Fruit fly (Drosophila melanogaster) whole organism, wandering third instar larva: ENCODE results near the gene Droj2.

ENCODE experiments used
- Abd-B ChIP-seq: fragments of >200 bp; optimal IDR thresholded peaks from 2 replicates; lab custom pipeline; 2017; ENCODE audit warnings: missing biosample characterization, missing genetic modification characterization
- CG32264 ChIP-seq: fragments of 200-800 bp; sonication (Bioruptor generic); optimal IDR thresholded peaks from 2 replicates; lab custom pipeline; 2016; ENCODE audit warnings: missing biosample characterization, missing genetic modification characterization
- CG9705 ChIP-seq: fragments of 200-800 bp; sonication (Bioruptor generic); optimal IDR thresholded peaks from 2 replicates; lab custom pipeline; 2018; ENCODE audit warnings: missing biosample characterization, mild to moderate bottlenecking, missing genetic modification characterization
- CrebA ChIP-seq: fragments of 200-800 bp; sonication (Bioruptor generic); optimal IDR thresholded peaks from 2 replicates; lab custom pipeline; 2016; ENCODE audit warnings: missing biosample characterization, mild to moderate bottlenecking, missing genetic modification characterization, borderline replicate concordance
- Dfd ChIP-seq: fragments of >200 bp; optimal IDR thresholded peaks from 2 replicates; lab custom pipeline; 2017; ENCODE audit warnings: missing biosample characterization, missing genetic modification characterization
- Dif ChIP-seq: fragments of 200-275, 200-300 bp; sonication (Bioruptor generic); optimal IDR thresholded peaks from 2 replicates; lab custom pipeline; 2018; ENCODE audit warnings: missing biosample characterization, missing genetic modification characterization; ENCODE audit not compliant: partially characterized antibody
- GATAd ChIP-seq: sonication (Bioruptor generic); optimal IDR thresholded peaks from 2 replicates; lab custom pipeline; 2016; ENCODE audit warnings: missing biosample characterization, missing genetic modification characterization
- HLH106 ChIP-seq: fragments of 200-800 bp; optimal IDR thresholded peaks from 3 replicates; lab custom pipeline; 2019; ENCODE audit warnings: missing biosample characterization, mild to moderate bottlenecking, missing genetic modification characterization, moderate library complexity
- Hnf4 ChIP-seq: fragments of 200-800 bp; sonication (Bioruptor generic); optimal IDR thresholded peaks from 2 replicates; lab custom pipeline; 2016; ENCODE audit warnings: missing biosample characterization, mild to moderate bottlenecking, missing genetic modification characterization
- Hr78 ChIP-seq: fragments of >200 bp; optimal IDR thresholded peaks from 2 replicates; lab custom pipeline; 2017; ENCODE audit warnings: missing biosample characterization, missing genetic modification characterization
- Hr83 ChIP-seq: fragments of 200-300 bp; sonication (Bioruptor generic); optimal IDR thresholded peaks from 2 replicates; lab custom pipeline; 2016; ENCODE audit warnings: missing biosample characterization, mild to moderate bottlenecking, missing genetic modification characterization, moderate library complexity; ENCODE audit not compliant: poor library complexity, severe bottlenecking
- Jra ChIP-seq: sonication (Bioruptor generic); optimal IDR thresholded peaks from 2 replicates; lab custom pipeline; 2016; ENCODE audit warnings: missing biosample characterization, missing genetic modification characterization
- Mio ChIP-seq: sonication (Bioruptor generic); optimal IDR thresholded peaks from 2 replicates; lab custom pipeline; 2016; ENCODE audit warnings: missing biosample characterization, missing genetic modification characterization
- Myc ChIP-seq: fragments of >200 bp; optimal IDR thresholded peaks from 2 replicates; lab custom pipeline; 2017
- N ChIP-seq: fragments of >200 bp; optimal IDR thresholded peaks from 2 replicates; lab custom pipeline; 2018; ENCODE audit warnings: missing biosample characterization, missing external identifiers, missing genetic modification characterization
- OdsH ChIP-seq: fragments of 200-800 bp; sonication (Bioruptor generic); optimal IDR thresholded peaks from 2 replicates; lab custom pipeline; 2016; ENCODE audit warnings: missing biosample characterization, mild to moderate bottlenecking, missing genetic modification characterization
- Rel ChIP-seq, 2 experiments: fragments of 200-800 bp; sonication (Bioruptor generic) in 1 of 2; optimal IDR thresholded peaks; 2 replicates in 1 of 2; 3 replicates in 1 of 2; lab custom pipeline; 2016 to 2019; ENCODE audit warnings: mild to moderate bottlenecking in 2 of 2, missing biosample characterization in 2 of 2, missing genetic modification characterization in 2 of 2, moderate library complexity in 1 of 2
- Sp1 ChIP-seq: fragments of 200-800 bp; sonication (Bioruptor generic); optimal IDR thresholded peaks from 3 replicates; lab custom pipeline; 2019; ENCODE audit warnings: missing biosample characterization, mild to moderate bottlenecking, missing genetic modification characterization, moderate library complexity
- Vsx2 ChIP-seq: fragments of 200-300, 225-300 bp; sonication (Bioruptor generic); optimal IDR thresholded peaks from 2 replicates; lab custom pipeline; 2018; ENCODE audit warnings: missing biosample characterization, missing genetic modification characterization; ENCODE audit not compliant: partially characterized antibody
- br ChIP-seq: fragments of 200-800 bp; sonication (Bioruptor generic); optimal IDR thresholded peaks from 2 replicates; lab custom pipeline; 2016; ENCODE audit warnings: missing biosample characterization, missing genetic modification characterization
- brk ChIP-seq: fragments of 200-800 bp; sonication (Bioruptor generic); optimal IDR thresholded peaks from 2 replicates; lab custom pipeline; 2016; ENCODE audit warnings: missing biosample characterization, mild to moderate bottlenecking, missing genetic modification characterization
- dl ChIP-seq, 2 experiments: fragments of 175-275, 200-275 bp in 1 of 2; fragments of 200-275 bp in 1 of 2; sonication (Bioruptor generic); optimal IDR thresholded peaks; lab custom pipeline; 2018; ENCODE audit warnings: mild to moderate bottlenecking in 2 of 2, missing biosample characterization in 2 of 2, missing genetic modification characterization in 2 of 2, moderate library complexity in 2 of 2; ENCODE audit not compliant: partially characterized antibody in 2 of 2, insufficient read depth in 1 of 2
- dmrt93B ChIP-seq: fragments of 200-800 bp; sonication (Bioruptor generic); optimal IDR thresholded peaks from 2 replicates; lab custom pipeline; 2018; ENCODE audit warnings: missing biosample characterization, mild to moderate bottlenecking, missing genetic modification characterization
- dsf ChIP-seq: sonication (Bioruptor generic); optimal IDR thresholded peaks from 2 replicates; lab custom pipeline; 2016; ENCODE audit warnings: missing biosample characterization, missing genetic modification characterization, borderline replicate concordance
- ey ChIP-seq: fragments of 200-800 bp; sonication (Bioruptor generic); optimal IDR thresholded peaks from 2 replicates; lab custom pipeline; 2016; ENCODE audit warnings: missing biosample characterization, missing genetic modification characterization
- foxo ChIP-seq, 2 experiments: fragments of 200-800 bp; sonication (Bioruptor generic); optimal IDR thresholded peaks; 2 replicates in 1 of 2; 3 replicates in 1 of 2; lab custom pipeline; 2016 to 2017; ENCODE audit warnings: missing biosample characterization in 2 of 2, missing genetic modification characterization in 2 of 2
- fru ChIP-seq: fragments of 200-800 bp; sonication (Bioruptor generic); optimal IDR thresholded peaks from 3 replicates; lab custom pipeline; 2016; ENCODE audit warnings: missing biosample characterization, mild to moderate bottlenecking, missing genetic modification characterization
- h ChIP-seq: fragments of 200-800 bp; sonication (Bioruptor generic); optimal IDR thresholded peaks from 3 replicates; lab custom pipeline; 2016; ENCODE audit warnings: missing biosample characterization, mild to moderate bottlenecking, missing genetic modification characterization
- jim ChIP-seq: fragments of 175-275, 200-325 bp; sonication (Bioruptor generic); optimal IDR thresholded peaks from 2 replicates; lab custom pipeline; 2016; ENCODE audit warnings: missing biosample characterization, mild to moderate bottlenecking, missing genetic modification characterization
- lola ChIP-seq: fragments of >200 bp; optimal IDR thresholded peaks from 2 replicates; lab custom pipeline; 2017; ENCODE audit warnings: missing biosample characterization, missing genetic modification characterization
- pan ChIP-seq: fragments of >200 bp; optimal IDR thresholded peaks from 2 replicates; lab custom pipeline; 2017
- psq ChIP-seq: fragments of 200-800 bp; sonication (Bioruptor generic); optimal IDR thresholded peaks from 3 replicates; lab custom pipeline; 2017; ENCODE audit warnings: missing biosample characterization, mild to moderate bottlenecking, missing genetic modification characterization, moderate library complexity
- rgr ChIP-seq: fragments of 200-800 bp; sonication (Bioruptor generic); optimal IDR thresholded peaks from 3 replicates; lab custom pipeline; 2016; ENCODE audit warnings: missing biosample characterization, mild to moderate bottlenecking, missing genetic modification characterization
- sage ChIP-seq: fragments of 200-800 bp; sonication (Bioruptor generic); optimal IDR thresholded peaks from 2 replicates; lab custom pipeline; 2016; ENCODE audit warnings: missing biosample characterization, mild to moderate bottlenecking, missing genetic modification characterization
- sv ChIP-seq: fragments of 200-800 bp; sonication (Bioruptor generic); optimal IDR thresholded peaks from 3 replicates; lab custom pipeline; 2016; ENCODE audit warnings: missing biosample characterization, missing genetic modification characterization
- tai ChIP-seq: sonication (Bioruptor generic); optimal IDR thresholded peaks from 2 replicates; lab custom pipeline; 2016; ENCODE audit warnings: missing biosample characterization, missing genetic modification characterization
- usp ChIP-seq: fragments of >200 bp; optimal IDR thresholded peaks from 2 replicates; lab custom pipeline; 2017; ENCODE audit warnings: missing biosample characterization, missing genetic modification characterization
- woc ChIP-seq: sonication (Bioruptor generic); optimal IDR thresholded peaks from 2 replicates; lab custom pipeline; 2016; ENCODE audit warnings: missing biosample characterization, mild to moderate bottlenecking, missing genetic modification characterization

The Droj2 gene

dm6 chr3R:13381744-13382435, at the start of gene Droj2, which contains the start of gene mRpS21:
Gene Droj2, plus strand, starts transcription at chr3R:13382106.
Gene mRpS21, minus strand, starts transcription at chr3R:13381809.
- TF ChIP-seq Myc (lab: Kevin White, UChicago): peak; percentile 47
- peak; percentile 46 for TF ChIP-seq Hnf4 (GFP tag; lab: Kevin White, UChicago)
- TF ChIP-seq lola: no peak
- peak; percentile 36 for TF ChIP-seq rgr (GFP tag; lab: Kevin White, UChicago)
- TF ChIP-seq sv (GFP tag; lab: Kevin White, UChicago): peak; percentile 55
- TF ChIP-seq ey: peak; percentile 3
- no peak for TF ChIP-seq Abd-B (GFP tag; lab: Kevin White, UChicago)
- no peak for TF ChIP-seq pan
- no peak for TF ChIP-seq sage
- peak; percentile 49 for TF ChIP-seq h (GFP tag; lab: Kevin White, UChicago)
- no peak for TF ChIP-seq tai (GFP tag; lab: Kevin White, UChicago)
- TF ChIP-seq woc (GFP tag; lab: Kevin White, UChicago): peak; percentile 60
- peak; percentile 46 for TF ChIP-seq fru (GFP tag; lab: Kevin White, UChicago)
- no peak for TF ChIP-seq dl (GFP tag; optimal IDR thresholded peaks at IDR 0.05; lab: Kevin White, UChicago; ENCODE audit: insufficient read depth in 1 of 2, partially characterized antibody in 2 of 2)
- no peak for TF ChIP-seq psq (GFP tag; lab: Kevin White, UChicago)
- peak; percentile 21 for TF ChIP-seq br (GFP tag; lab: Kevin White, UChicago)
- peak; percentile 73 for TF ChIP-seq HLH106 (tag; lab: Kevin White, UChicago)
- TF ChIP-seq CG9705 (GFP tag; lab: Kevin White, UChicago): peak; percentile 54
- TF ChIP-seq Jra (GFP tag; lab: Kevin White, UChicago): peak; percentile 43
- TF ChIP-seq Rel (GFP tag; optimal IDR thresholded peaks at IDR 0.05; lab: Kevin White, UChicago): no peak
- peak; percentile 59 for TF ChIP-seq Rel (tag; optimal IDR thresholded peaks at IDR 0.05; lab: Kevin White, UChicago)
- TF ChIP-seq Mio (GFP tag; lab: Kevin White, UChicago): no peak
- no peak for TF ChIP-seq Hr78 (GFP tag; lab: Kevin White, UChicago)
- no peak for TF ChIP-seq Hr83 (GFP tag; lab: Kevin White, UChicago)
- no peak for TF ChIP-seq Dfd (GFP tag; lab: Kevin White, UChicago)
- TF ChIP-seq jim (GFP tag; lab: Kevin White, UChicago): no peak
- no peak for TF ChIP-seq OdsH
- TF ChIP-seq N (GFP tag; lab: Kevin White, UChicago): no peak
- TF ChIP-seq foxo (GFP tag; optimal IDR thresholded peaks at IDR 0.05; lab: Kevin White, UChicago): peak in 1 of 2 experiments; percentile 51
- TF ChIP-seq dsf (GFP tag; lab: Kevin White, UChicago): peak; percentile 33
- no peak for TF ChIP-seq dmrt93B (GFP tag; lab: Kevin White, UChicago)
- peak; percentile 64 for TF ChIP-seq Sp1
- TF ChIP-seq CG32264: no peak
- TF ChIP-seq Dif (GFP tag; lab: Kevin White, UChicago): no peak
- TF ChIP-seq Vsx2 (GFP tag; lab: Kevin White, UChicago): no peak
- TF ChIP-seq usp (GFP tag; lab: Kevin White, UChicago): no peak
- TF ChIP-seq GATAd: no peak
- TF ChIP-seq brk: peak; percentile 47
- TF ChIP-seq CrebA (GFP tag; lab: Kevin White, UChicago): no peak

DNA sequence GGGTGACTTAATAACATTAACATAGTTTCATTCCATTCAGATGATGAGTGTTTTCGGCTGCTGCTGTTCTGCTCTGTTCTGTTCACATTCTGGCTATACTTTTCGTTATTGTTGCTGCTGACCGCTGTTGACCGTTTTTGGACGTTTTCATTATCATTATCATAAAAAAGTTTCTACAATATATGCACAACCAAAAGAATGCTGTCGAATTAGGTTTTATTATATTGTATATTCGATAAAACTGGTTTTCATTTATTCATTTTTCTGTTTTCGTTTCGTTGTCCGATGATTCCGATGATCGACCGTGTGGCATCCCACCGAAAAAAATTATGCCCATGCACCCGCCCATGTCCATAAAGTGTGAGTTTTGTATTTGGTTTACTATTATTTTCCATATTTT, 48.9 kb upstream of the Droj2 start:
- TF ChIP-seq CrebA (GFP tag; lab: Kevin White, UChicago) (no peak), usp (GFP tag; lab: Kevin White, UChicago) (no peak), Dif (GFP tag; lab: Kevin White, UChicago) (no peak), Jra (GFP tag; lab: Kevin White, UChicago) (no peak), Hr78 (GFP tag; lab: Kevin White, UChicago) (no peak), Mio (GFP tag; lab: Kevin White, UChicago) (no peak), psq (GFP tag; lab: Kevin White, UChicago) (no peak)
- TF ChIP-seq, all 38 proteins: peak for 0
